Fruit fly (Drosophila melanogaster) whole organism, embryonic: Measurements from ENCODE around the gene RpS5b.

Source experiments
- Atf6 ChIP-seq: fragments of 200-800 bp; sonication (Bioruptor generic); IDR thresholded peaks from 2 replicates; pipeline ENCODE4 v1.3.6; 2022; ENCODE audit warnings: missing biosample characterization, missing genetic modification characterization
- BtbVII ChIP-seq: fragments of 200-800 bp; sonication (Bioruptor generic); optimal IDR thresholded peaks from 3 replicates; lab custom pipeline; 2017; ENCODE audit warnings: missing biosample characterization, mild to moderate bottlenecking, missing genetic modification characterization
- CG10462 ChIP-seq: fragments of 200-800 bp; sonication (Bioruptor generic); optimal IDR thresholded peaks from 2 replicates; lab custom pipeline; 2016; ENCODE audit warnings: missing biosample characterization, missing genetic modification characterization
- CG11504 ChIP-seq: fragments of 200-800 bp; sonication (Bioruptor generic); optimal IDR thresholded peaks from 3 replicates; lab custom pipeline; 2019; ENCODE audit warnings: missing biosample characterization, mild to moderate bottlenecking, missing genetic modification characterization, moderate library complexity
- CG11696 ChIP-seq: fragments of 200-800 bp; sonication (Bioruptor generic); IDR thresholded peaks from 2 replicates; pipeline ENCODE4 v1.3.6; 2022; ENCODE audit warnings: missing biosample characterization, missing genetic modification characterization
- CG13287 ChIP-seq: fragments of 200-800 bp; sonication (Bioruptor generic); IDR thresholded peaks from 2 replicates; pipeline ENCODE4 v1.3.6; 2022; ENCODE audit warnings: missing biosample characterization, missing genetic modification characterization; ENCODE audit not compliant: partially characterized antibody
- CG13296 ChIP-seq: fragments of 200-800 bp; sonication (Bioruptor generic); optimal IDR thresholded peaks from 3 replicates; lab custom pipeline; 2018; ENCODE audit warnings: missing biosample characterization, mild to moderate bottlenecking, missing genetic modification characterization
- CG15011 ChIP-seq: fragments of 200-800 bp; sonication (Bioruptor generic); optimal IDR thresholded peaks from 3 replicates; lab custom pipeline; 2018; ENCODE audit warnings: missing biosample characterization, mild to moderate bottlenecking, missing genetic modification characterization
- CG18599 ChIP-seq: fragments of 200-800 bp; sonication (Bioruptor generic); optimal IDR thresholded peaks from 3 replicates; lab custom pipeline; 2017; ENCODE audit warnings: missing biosample characterization, missing genetic modification characterization, mild to moderate bottlenecking, moderate library complexity, missing genetic modification reagents
- CG2678 ChIP-seq: fragments of 200-800 bp; sonication (Bioruptor generic); optimal IDR thresholded peaks from 3 replicates; lab custom pipeline; 2019; ENCODE audit warnings: missing biosample characterization, mild to moderate bottlenecking, missing genetic modification characterization, moderate library complexity
- CG30020 ChIP-seq: fragments of 200-800 bp; optimal IDR thresholded peaks from 2 replicates; lab custom pipeline; 2019; ENCODE audit warnings: missing biosample characterization, mild to moderate bottlenecking, missing genetic modification characterization, moderate library complexity
- CG31365 ChIP-seq: fragments of 200-800 bp; sonication (Bioruptor generic); optimal IDR thresholded peaks from 2 replicates; lab custom pipeline; 2018; ENCODE audit warnings: missing biosample characterization, mild to moderate bottlenecking, missing genetic modification characterization
- CG34376 ChIP-seq: fragments of 200-800 bp; sonication (Bioruptor generic); optimal IDR thresholded peaks from 2 replicates; lab custom pipeline; 2018; ENCODE audit warnings: missing biosample characterization, mild to moderate bottlenecking, missing genetic modification characterization
- CG7963 ChIP-seq: fragments of 200-800 bp; sonication (Bioruptor generic); IDR thresholded peaks from 3 replicates; pipeline ENCODE4 v1.3.6; 2022; ENCODE audit warnings: missing biosample characterization, missing genetic modification characterization; ENCODE audit not compliant: partially characterized antibody
- CG8290 ChIP-seq, 3 experiments: fragments of 200-800 bp; sonication (Bioruptor generic); optimal IDR thresholded peaks; 2 replicates each; lab custom pipeline; 2016 to 2019; ENCODE audit warnings: missing biosample characterization in 3 of 3, missing genetic modification characterization in 3 of 3, mild to moderate bottlenecking in 2 of 3, moderate library complexity in 1 of 3
- CG9876 ChIP-seq: fragments of 200-800 bp; sonication (Bioruptor generic); optimal IDR thresholded peaks from 2 replicates; lab custom pipeline; 2016; ENCODE audit warnings: missing biosample characterization, missing genetic modification characterization
- Camta ChIP-seq: fragments of 200-800 bp; sonication (Bioruptor generic); optimal IDR thresholded peaks from 2 replicates; lab custom pipeline; 2016; ENCODE audit warnings: missing biosample characterization, missing genetic modification characterization
- CrebB ChIP-seq: fragments of 200-800 bp; sonication (Bioruptor generic); optimal IDR thresholded peaks from 3 replicates; lab custom pipeline; 2018; ENCODE audit warnings: missing biosample characterization, mild to moderate bottlenecking, missing genetic modification characterization
- D19A ChIP-seq: fragments of 200-800 bp; optimal IDR thresholded peaks from 3 replicates; lab custom pipeline; 2019; ENCODE audit warnings: missing biosample characterization, mild to moderate bottlenecking, missing genetic modification characterization, moderate library complexity
- E2f2 ChIP-seq: fragments of 200-800 bp; sonication (Bioruptor generic); IDR thresholded peaks from 2 replicates; pipeline ENCODE4 v1.3.6; 2022; ENCODE audit warnings: missing biosample characterization, missing genetic modification characterization
- HLHmδ ChIP-seq: fragments of 200-800 bp; sonication (Bioruptor generic); optimal IDR thresholded peaks from 2 replicates; lab custom pipeline; 2018; ENCODE audit warnings: missing biosample characterization, mild to moderate bottlenecking, missing genetic modification characterization, moderate library complexity
- Lpt ChIP-seq: fragments of >200 bp; optimal IDR thresholded peaks from 2 replicates; lab custom pipeline; 2018; ENCODE audit warnings: missing biosample characterization, missing genetic modification characterization
- NFAT ChIP-seq: fragments of 200-800 bp; sonication (Bioruptor generic); IDR thresholded peaks from 2 replicates; pipeline ENCODE4 v1.3.6; 2022; ENCODE audit warnings: missing biosample characterization, missing genetic modification characterization
- Neu2 ChIP-seq: fragments of 200-800 bp; sonication (Bioruptor generic); optimal IDR thresholded peaks from 3 replicates; lab custom pipeline; 2016; ENCODE audit warnings: missing biosample characterization, missing genetic modification characterization, borderline replicate concordance
- Oli ChIP-seq: fragments of 200-800 bp; sonication (Bioruptor generic); optimal IDR thresholded peaks from 2 replicates; lab custom pipeline; 2018; ENCODE audit warnings: missing biosample characterization, mild to moderate bottlenecking, missing genetic modification characterization, moderate library complexity
- PHDP ChIP-seq: fragments of 200-800 bp; sonication (Bioruptor generic); optimal IDR thresholded peaks from 3 replicates; lab custom pipeline; 2018; ENCODE audit warnings: missing biosample characterization, mild to moderate bottlenecking, missing genetic modification characterization, moderate library complexity
- Rfx ChIP-seq: fragments of 200-800 bp; sonication (Bioruptor generic); IDR thresholded peaks from 2 replicates; pipeline ENCODE4 v1.3.6; 2022; ENCODE audit warnings: missing biosample characterization, missing genetic modification characterization
- Spps ChIP-seq: fragments of 200-800 bp; sonication (Bioruptor generic); optimal IDR thresholded peaks from 2 replicates; lab custom pipeline; 2018; ENCODE audit warnings: missing biosample characterization, mild to moderate bottlenecking, missing genetic modification characterization
- amos ChIP-seq: fragments of 200-800 bp; sonication (Bioruptor generic); IDR thresholded peaks from 2 replicates; pipeline ENCODE4 v1.3.6; 2022; ENCODE audit warnings: missing biosample characterization, missing genetic modification characterization; ENCODE audit not compliant: partially characterized antibody
- ap ChIP-seq: fragments of 200-800 bp; sonication (Bioruptor generic); IDR thresholded peaks from 2 replicates; pipeline ENCODE4 v1.3.6; 2022; ENCODE audit warnings: missing biosample characterization, missing genetic modification characterization
- cas ChIP-seq: fragments of 200-800 bp; sonication (Bioruptor generic); IDR thresholded peaks from 2 replicates; pipeline ENCODE4 v1.3.6; 2022; ENCODE audit warnings: missing biosample characterization, missing genetic modification characterization
- cg ChIP-seq: fragments of 200-800 bp; sonication (Bioruptor generic); optimal IDR thresholded peaks from 3 replicates; lab custom pipeline; 2019; ENCODE audit warnings: missing biosample characterization, mild to moderate bottlenecking, missing genetic modification characterization, moderate library complexity
- crol ChIP-seq: fragments of 200-800 bp; sonication (Bioruptor generic); IDR thresholded peaks from 2 replicates; pipeline ENCODE4 v1.3.6; 2022; ENCODE audit warnings: missing biosample characterization, missing genetic modification characterization
- disco-r ChIP-seq: fragments of 200-800 bp; sonication (Bioruptor generic); optimal IDR thresholded peaks from 2 replicates; lab custom pipeline; 2016; ENCODE audit warnings: missing biosample characterization, missing genetic modification characterization
- dysf ChIP-seq: fragments of 200-800 bp; sonication (Bioruptor generic); IDR thresholded peaks from 3 replicates; pipeline ENCODE4 v1.3.6; 2022; ENCODE audit warnings: missing biosample characterization, missing genetic modification characterization
- en ChIP-seq: fragments of 200-800 bp; sonication (Bioruptor generic); optimal IDR thresholded peaks from 2 replicates; lab custom pipeline; 2016; ENCODE audit warnings: missing biosample characterization, missing genetic modification characterization
- fd64A ChIP-seq: fragments of 200-800 bp; sonication (Bioruptor generic); optimal IDR thresholded peaks from 3 replicates; lab custom pipeline; 2018; ENCODE audit warnings: missing biosample characterization, mild to moderate bottlenecking, missing genetic modification characterization
- gcm ChIP-seq: fragments of 200-800 bp; sonication (Bioruptor generic); optimal IDR thresholded peaks from 2 replicates; lab custom pipeline; 2019; ENCODE audit warnings: missing biosample characterization, mild to moderate bottlenecking, missing genetic modification characterization, moderate library complexity
- gcm2 ChIP-seq: fragments of 200-800 bp; sonication (Bioruptor generic); optimal IDR thresholded peaks from 2 replicates; lab custom pipeline; 2016; ENCODE audit warnings: missing biosample characterization, missing genetic modification characterization
- prd ChIP-seq, 3 experiments: fragments of >200 bp in 2 of 3; fragments of 200-800 bp in 1 of 3; sonication (Bioruptor generic) in 1 of 3; optimal IDR thresholded peaks in 2 of 3; IDR thresholded peaks in 1 of 3; 2 replicates in 2 of 3; 3 replicates in 1 of 3; pipeline versions ENCODE4 v1.3.6 to Lab custom; 2017 to 2022; ENCODE audit warnings: missing biosample characterization in 1 of 3, missing genetic modification characterization in 1 of 3
- psq ChIP-seq: fragments of 200-800 bp; sonication (Bioruptor generic); optimal IDR thresholded peaks from 2 replicates; lab custom pipeline; 2017; ENCODE audit warnings: missing biosample characterization, missing genetic modification characterization
- repo ChIP-seq: fragments of 200-800 bp; sonication (Bioruptor generic); optimal IDR thresholded peaks from 2 replicates; lab custom pipeline; 2016; ENCODE audit warnings: missing biosample characterization, missing genetic modification characterization
- ro ChIP-seq: fragments of 200-800 bp; sonication (Bioruptor generic); IDR thresholded peaks from 2 replicates; pipeline ENCODE4 v1.3.6; 2022; ENCODE audit warnings: missing biosample characterization, missing genetic modification characterization
- schlank ChIP-seq: fragments of 200-800 bp; sonication (Bioruptor generic); optimal IDR thresholded peaks from 2 replicates; lab custom pipeline; 2018; ENCODE audit warnings: missing biosample characterization, mild to moderate bottlenecking, missing genetic modification characterization
- shn ChIP-seq: fragments of 200-800 bp; sonication (Bioruptor generic); optimal IDR thresholded peaks from 3 replicates; lab custom pipeline; 2016; ENCODE audit warnings: missing biosample characterization, missing genetic modification characterization
- sima ChIP-seq: fragments of 200-800 bp; sonication (Bioruptor generic); optimal IDR thresholded peaks from 2 replicates; lab custom pipeline; 2016; ENCODE audit warnings: missing biosample characterization, missing genetic modification characterization
- sqz ChIP-seq: fragments of 200-800 bp; sonication (Bioruptor generic); optimal IDR thresholded peaks from 3 replicates; lab custom pipeline; 2018; ENCODE audit warnings: missing biosample characterization, mild to moderate bottlenecking, missing genetic modification characterization
- tgo ChIP-seq: fragments of 200-800 bp; sonication (Bioruptor generic); IDR thresholded peaks from 3 replicates; pipeline ENCODE4 v1.3.6; 2022; ENCODE audit warnings: missing biosample characterization, missing genetic modification characterization
- tio ChIP-seq: fragments of 200-800 bp; sonication (Bioruptor generic); optimal IDR thresholded peaks from 2 replicates; lab custom pipeline; 2017; ENCODE audit warnings: missing biosample characterization, missing genetic modification characterization, inconsistent platforms
- zen ChIP-seq: fragments of 200-800 bp; sonication (Bioruptor generic); optimal IDR thresholded peaks from 3 replicates; lab custom pipeline; 2018; ENCODE audit warnings: missing biosample characterization, mild to moderate bottlenecking, missing genetic modification characterization, moderate library complexity

The RpS5b gene

DNA sequence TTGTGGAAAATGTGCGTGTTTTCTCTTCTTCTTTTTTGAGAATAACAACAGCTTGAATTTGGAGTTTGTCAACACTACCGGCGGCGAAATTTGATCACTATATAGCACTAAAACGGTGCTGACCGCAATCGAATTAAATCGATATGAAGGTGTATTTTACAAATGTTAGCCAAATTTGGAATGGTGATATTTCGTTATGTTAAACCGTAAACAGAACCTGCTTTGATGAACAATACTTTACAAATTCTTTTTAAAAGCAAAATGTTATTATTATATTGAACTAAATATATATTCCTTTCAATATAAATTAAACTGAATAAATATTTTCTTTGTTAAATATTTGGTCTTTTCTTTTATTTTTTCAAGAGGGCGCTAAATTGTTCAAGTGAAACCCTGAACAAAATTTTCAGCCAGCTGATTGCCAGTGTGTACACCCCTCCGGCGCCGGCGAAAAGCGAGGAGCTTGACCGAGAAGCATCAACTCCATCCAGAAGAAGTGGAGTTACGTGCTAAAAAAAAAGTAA is 15.3 kb downstream of the RpS5b start, which contains the start of the genes Rrp6, CG33331 and CG33332 (continued):
- TF ChIP-seq CG2678 (tag; lab: Kevin White, UChicago) (no peak), CG8290 (GFP tag; optimal IDR thresholded peaks at IDR 0.05; lab: Kevin White, UChicago) (peak; percentile 35), CG8290 (tag; optimal IDR thresholded peaks at IDR 0.05; lab: Kevin White, UChicago) (no peak), CG34376 (GFP tag; lab: Kevin White, UChicago) (peak; percentile 59), CG18599 (GFP tag; lab: Kevin White, UChicago) (no peak), NFAT (GFP tag; lab: Robert Waterston, UW) (peak; percentile 62), prd (optimal IDR thresholded peaks at IDR 0.05; lab: Kevin White, UChicago) (no peak), prd (GFP tag; IDR thresholded peaks at IDR 0.05; lab: Robert Waterston, UW) (peak; percentile 63; the same call in 1 of the 3 replicates), shn (peak; percentile 59), Atf6 (GFP tag; lab: Robert Waterston, UW) (peak; percentile 76), cg (GFP tag; lab: Kevin White, UChicago) (peak; percentile 33), schlank (tag; lab: Kevin White, UChicago) (peak; percentile 47), sima (GFP tag; lab: Kevin White, UChicago) (no peak), amos (GFP tag; lab: Robert Waterston, UW) (peak; percentile 56), CG31365 (no peak), crol (no peak), tgo (peak; percentile 42; the same call in 2 of the 3 replicates), CG30020 (peak; percentile 74), disco-r (GFP tag; lab: Kevin White, UChicago) (no peak), dysf (GFP tag; lab: Robert Waterston, UW) (peak; percentile 65; the same call in 2 of the 3 replicates), psq (GFP tag; lab: Kevin White, UChicago) (peak; percentile 10), Lpt (no peak), tio (GFP tag; lab: Kevin White, UChicago) (no peak), D19A (tag; lab: Kevin White, UChicago) (peak; percentile 64), cas (GFP tag; lab: Robert Waterston, UW) (no peak), Neu2 (no peak), ap (GFP tag; lab: Robert Waterston, UW) (no peak), ro (GFP tag; lab: Robert Waterston, UW) (no peak), CG13296 (GFP tag; lab: Kevin White, UChicago) (peak; percentile 67), sqz (no peak), BtbVII (GFP tag; lab: Kevin White, UChicago) (peak; percentile 44), CG15011 (GFP tag; lab: Kevin White, UChicago) (no peak), CG11504 (tag; lab: Kevin White, UChicago) (no peak), Oli (tag; lab: Kevin White, UChicago) (peak; percentile 45), CG11696 (GFP tag; lab: Robert Waterston, UW) (no peak), HLHmδ (GFP tag; lab: Kevin White, UChicago) (no peak), Spps (tag; lab: Kevin White, UChicago) (no peak), en (no peak), fd64A (GFP tag; lab: Kevin White, UChicago) (no peak), E2f2 (GFP tag; lab: Robert Waterston, UW) (peak; percentile 69), Camta (GFP tag; lab: Kevin White, UChicago) (peak; percentile 38), CrebB (tag; lab: Kevin White, UChicago) (no peak), CG10462 (no peak), gcm (GFP tag; lab: Kevin White, UChicago) (no peak), zen (peak; percentile 35), gcm2 (GFP tag; lab: Kevin White, UChicago) (no peak), CG9876 (GFP tag; lab: Kevin White, UChicago) (peak; percentile 33), CG13287 (GFP tag; lab: Robert Waterston, UW) (peak; percentile 81), CG7963 (GFP tag; lab: Robert Waterston, UW) (no peak), Rfx (peak; percentile 80), repo (GFP tag; lab: Kevin White, UChicago) (peak; percentile 22), PHDP (tag; lab: Kevin White, UChicago) (peak; percentile 71)
